Fruit fly (Drosophila melanogaster) whole organism, embryonic: ENCODE measurements around the gene CG13404.

Source experiments
- CG10565 ChIP-seq: fragments of 200-800 bp; sonication (Bioruptor generic); optimal IDR thresholded peaks from 3 replicates; lab custom pipeline; 2016; ENCODE audit warnings: missing biosample characterization, mild to moderate bottlenecking, missing genetic modification characterization
- CG11504 ChIP-seq: fragments of 200-800 bp; sonication (Bioruptor generic); optimal IDR thresholded peaks from 3 replicates; lab custom pipeline; 2019; ENCODE audit warnings: missing biosample characterization, mild to moderate bottlenecking, missing genetic modification characterization, moderate library complexity
- CG12071 ChIP-seq: fragments of 200-800 bp; sonication (Bioruptor generic); optimal IDR thresholded peaks from 3 replicates; lab custom pipeline; 2018; ENCODE audit warnings: missing biosample characterization, mild to moderate bottlenecking, missing genetic modification characterization
- CG12942 ChIP-seq: fragments of 200-800 bp; sonication (Bioruptor generic); optimal IDR thresholded peaks from 3 replicates; lab custom pipeline; 2016; ENCODE audit warnings: missing biosample characterization, missing genetic modification characterization
- CG13894 ChIP-seq: fragments of 200-800 bp; sonication (Bioruptor generic); optimal IDR thresholded peaks from 3 replicates; lab custom pipeline; 2018; ENCODE audit warnings: missing biosample characterization, mild to moderate bottlenecking, missing genetic modification characterization, moderate library complexity
- CG15479 ChIP-seq: fragments of 200-800 bp; sonication (Bioruptor generic); optimal IDR thresholded peaks from 3 replicates; lab custom pipeline; 2019; ENCODE audit warnings: missing biosample characterization, mild to moderate bottlenecking, missing genetic modification characterization, moderate library complexity
- CG15514 ChIP-seq: fragments of 200-800 bp; sonication (Bioruptor generic); optimal IDR thresholded peaks from 3 replicates; lab custom pipeline; 2017; ENCODE audit warnings: missing biosample characterization, missing genetic modification characterization, mild to moderate bottlenecking, moderate library complexity, missing genetic modification reagents
- CG15696 ChIP-seq: fragments of 200-800 bp; sonication (Bioruptor generic); optimal IDR thresholded peaks from 2 replicates; lab custom pipeline; 2019; ENCODE audit warnings: missing biosample characterization, mild to moderate bottlenecking, missing genetic modification characterization, moderate library complexity
- CG17612 ChIP-seq: fragments of 200-800 bp; sonication (Bioruptor generic); IDR thresholded peaks from 2 replicates; pipeline ENCODE4 v1.3.6; 2022; ENCODE audit warnings: missing biosample characterization, missing genetic modification characterization
- CG17912 ChIP-seq: fragments of 200-800 bp; sonication (Bioruptor generic); optimal IDR thresholded peaks from 2 replicates; lab custom pipeline; 2018; ENCODE audit warnings: missing biosample characterization, mild to moderate bottlenecking, missing genetic modification characterization
- CG30020 ChIP-seq: fragments of 200-800 bp; optimal IDR thresholded peaks from 2 replicates; lab custom pipeline; 2019; ENCODE audit warnings: missing biosample characterization, mild to moderate bottlenecking, missing genetic modification characterization, moderate library complexity
- CG33557 ChIP-seq: fragments of 200-800 bp; sonication (Bioruptor generic); optimal IDR thresholded peaks from 2 replicates; lab custom pipeline; 2019; ENCODE audit warnings: missing biosample characterization, mild to moderate bottlenecking, missing genetic modification characterization, moderate library complexity
- CG3847 ChIP-seq: fragments of 200-800 bp; sonication (Bioruptor generic); IDR thresholded peaks from 2 replicates; pipeline ENCODE4 v1.3.6; 2022; ENCODE audit warnings: missing biosample characterization, missing genetic modification characterization
- CG4282 ChIP-seq: fragments of 200-800 bp; sonication (Bioruptor generic); optimal IDR thresholded peaks from 2 replicates; lab custom pipeline; 2016; ENCODE audit warnings: missing biosample characterization, missing genetic modification characterization
- CG4360 ChIP-seq: fragments of 200-800 bp; sonication (Bioruptor generic); IDR thresholded peaks from 2 replicates; pipeline ENCODE4 v1.3.6; 2022; ENCODE audit warnings: missing biosample characterization, missing genetic modification characterization
- CG7372 ChIP-seq: fragments of 200-800 bp; sonication (Bioruptor generic); IDR thresholded peaks from 2 replicates; pipeline ENCODE4 v1.3.6; 2022; ENCODE audit warnings: missing biosample characterization, missing genetic modification characterization
- CHES-1-like ChIP-seq: fragments of 200-800 bp; sonication (Bioruptor generic); optimal IDR thresholded peaks from 2 replicates; lab custom pipeline; 2016; ENCODE audit warnings: missing biosample characterization, missing genetic modification characterization
- Dfd ChIP-seq, 2 experiments: fragments of >200 bp; optimal IDR thresholded peaks; 2 replicates each; lab custom pipeline; 2017; ENCODE audit warnings: missing biosample characterization in 2 of 2, missing genetic modification characterization in 2 of 2
- Doc2 ChIP-seq: fragments of 200-800 bp; sonication (Bioruptor generic); IDR thresholded peaks from 2 replicates; pipeline ENCODE4 v1.3.6; 2022; ENCODE audit warnings: missing biosample characterization, missing genetic modification characterization
- Drgx ChIP-seq: fragments of 200-800 bp; sonication (Bioruptor generic); IDR thresholded peaks from 2 replicates; pipeline ENCODE4 v1.3.6; 2022; ENCODE audit warnings: missing biosample characterization, missing genetic modification characterization
- ERR ChIP-seq: fragments of 200-800 bp; sonication (Bioruptor generic); optimal IDR thresholded peaks from 2 replicates; lab custom pipeline; 2016; ENCODE audit warnings: missing biosample characterization, missing genetic modification characterization
- Fer2 ChIP-seq: fragments of 200-800 bp; sonication (Bioruptor generic); optimal IDR thresholded peaks from 2 replicates; lab custom pipeline; 2018; ENCODE audit warnings: missing biosample characterization, mild to moderate bottlenecking, missing genetic modification characterization, moderate library complexity
- HmgZ ChIP-seq: fragments of 200-800 bp; sonication (Bioruptor generic); optimal IDR thresholded peaks from 2 replicates; lab custom pipeline; 2018; ENCODE audit warnings: missing biosample characterization, mild to moderate bottlenecking, missing genetic modification characterization
- Hr3 ChIP-seq: fragments of 200-800 bp; sonication (Bioruptor generic); optimal IDR thresholded peaks from 3 replicates; lab custom pipeline; 2016; ENCODE audit warnings: missing biosample characterization, missing genetic modification characterization
- Hr51 ChIP-seq, 2 experiments: fragments of 200-800 bp; sonication (Bioruptor generic); optimal IDR thresholded peaks; 2 replicates in 1 of 2; 3 replicates in 1 of 2; lab custom pipeline; 2016 to 2018; ENCODE audit warnings: missing biosample characterization in 2 of 2, missing genetic modification characterization in 2 of 2, mild to moderate bottlenecking in 1 of 2, moderate library complexity in 1 of 2
- MESR4 ChIP-seq: fragments of 200-800 bp; sonication (Bioruptor generic); optimal IDR thresholded peaks from 2 replicates; lab custom pipeline; 2018; ENCODE audit warnings: missing biosample characterization, mild to moderate bottlenecking, missing genetic modification characterization, moderate library complexity
- Meics ChIP-seq: fragments of 200-800 bp; sonication (Bioruptor generic); optimal IDR thresholded peaks from 2 replicates; lab custom pipeline; 2017; ENCODE audit warnings: missing biosample characterization, mild to moderate bottlenecking, missing genetic modification characterization
- Oaz ChIP-seq: fragments of 200-800 bp; sonication (Bioruptor generic); IDR thresholded peaks from 2 replicates; pipeline ENCODE4 v1.3.6; 2022; ENCODE audit warnings: missing biosample characterization, missing genetic modification characterization
- Poxn ChIP-seq: fragments of 200-800 bp; sonication (Bioruptor generic); IDR thresholded peaks from 2 replicates; pipeline ENCODE4 v1.3.6; 2022; ENCODE audit warnings: missing biosample characterization, missing genetic modification characterization
- Scr ChIP-seq: fragments of 200-800 bp; sonication (Bioruptor generic); IDR thresholded peaks from 2 replicates; pipeline ENCODE4 v1.3.6; 2022; ENCODE audit warnings: missing biosample characterization, missing genetic modification characterization; ENCODE audit not compliant: partially characterized antibody
- Spps ChIP-seq: fragments of 200-800 bp; sonication (Bioruptor generic); optimal IDR thresholded peaks from 2 replicates; lab custom pipeline; 2018; ENCODE audit warnings: missing biosample characterization, mild to moderate bottlenecking, missing genetic modification characterization
- Tbp ChIP-seq: fragments of >200 bp; optimal IDR thresholded peaks from 2 replicates; lab custom pipeline; 2018; ENCODE audit warnings: missing biosample characterization, missing genetic modification characterization
- bowl ChIP-seq: fragments of 200-800 bp; sonication (Bioruptor generic); IDR thresholded peaks from 2 replicates; pipeline ENCODE4 v1.3.6; 2022; ENCODE audit warnings: missing biosample characterization, missing genetic modification characterization
- chif ChIP-seq, 2 experiments: fragments of 200-800 bp; sonication (Bioruptor generic); optimal IDR thresholded peaks; 3 replicates each; lab custom pipeline; 2016; ENCODE audit warnings: missing biosample characterization in 2 of 2, missing genetic modification characterization in 2 of 2
- dati ChIP-seq: fragments of 200-800 bp; sonication (Bioruptor generic); IDR thresholded peaks from 2 replicates; pipeline ENCODE4 v1.3.6; 2022; ENCODE audit warnings: missing biosample characterization, missing genetic modification characterization
- ems ChIP-seq: fragments of 200-800 bp; sonication (Bioruptor generic); optimal IDR thresholded peaks from 3 replicates; lab custom pipeline; 2016; ENCODE audit warnings: missing biosample characterization, missing genetic modification characterization
- fu2 ChIP-seq: fragments of 200-800 bp; sonication (Bioruptor generic); optimal IDR thresholded peaks from 2 replicates; lab custom pipeline; 2016; ENCODE audit warnings: missing biosample characterization, missing genetic modification characterization
- grau ChIP-seq: fragments of 200-800 bp; optimal IDR thresholded peaks from 3 replicates; lab custom pipeline; 2019; ENCODE audit warnings: missing biosample characterization, mild to moderate bottlenecking, missing genetic modification characterization, moderate library complexity
- gro ChIP-seq: fragments of 200-800 bp; sonication (Bioruptor generic); optimal IDR thresholded peaks from 2 replicates; lab custom pipeline; 2016; ENCODE audit warnings: missing biosample characterization, missing genetic modification characterization
- lov ChIP-seq, 2 experiments: fragments of 200-800 bp in 1 of 2; fragments of >200 bp in 1 of 2; sonication (Bioruptor generic) in 1 of 2; IDR thresholded peaks in 1 of 2; optimal IDR thresholded peaks in 1 of 2; 2 replicates in 1 of 2; 3 replicates in 1 of 2; pipeline versions ENCODE4 v1.3.6 to Lab custom; 2017 to 2022; ENCODE audit warnings: missing biosample characterization in 1 of 2, missing genetic modification characterization in 1 of 2
- oc ChIP-seq: fragments of 200-800 bp; sonication (Bioruptor generic); optimal IDR thresholded peaks from 2 replicates; lab custom pipeline; 2018; ENCODE audit warnings: missing biosample characterization, mild to moderate bottlenecking, missing genetic modification characterization, moderate library complexity
- onecut ChIP-seq: fragments of 200-800 bp; sonication (Bioruptor generic); IDR thresholded peaks from 2 replicates; pipeline ENCODE4 v1.3.6; 2022; ENCODE audit warnings: missing biosample characterization, missing genetic modification characterization
- row ChIP-seq: fragments of 200-800 bp; sonication (Bioruptor generic); IDR thresholded peaks from 3 replicates; pipeline ENCODE4 v1.3.6; 2022; ENCODE audit warnings: missing biosample characterization, missing genetic modification characterization
- run ChIP-seq: fragments of 200-800 bp; sonication (Bioruptor generic); optimal IDR thresholded peaks from 3 replicates; lab custom pipeline; 2018; ENCODE audit warnings: missing biosample characterization, mild to moderate bottlenecking, missing genetic modification characterization
- sna ChIP-seq: fragments of 200-800 bp; sonication (Bioruptor generic); IDR thresholded peaks from 2 replicates; pipeline ENCODE4 v1.3.6; 2022; ENCODE audit warnings: missing biosample characterization, missing genetic modification characterization; ENCODE audit not compliant: partially characterized antibody
- stwl ChIP-seq: fragments of 200-800 bp; sonication (Bioruptor generic); optimal IDR thresholded peaks from 3 replicates; lab custom pipeline; 2018; ENCODE audit warnings: missing biosample characterization, mild to moderate bottlenecking, missing genetic modification characterization, moderate library complexity
- tna ChIP-seq: fragments of 200-800 bp; sonication (Bioruptor generic); IDR thresholded peaks from 2 replicates; pipeline ENCODE4 v1.3.6; 2022; ENCODE audit warnings: missing biosample characterization, missing genetic modification characterization; ENCODE audit not compliant: partially characterized antibody
- twi ChIP-seq: fragments of 200-800 bp; optimal IDR thresholded peaks from 2 replicates; lab custom pipeline; 2019; ENCODE audit warnings: missing biosample characterization, mild to moderate bottlenecking, missing genetic modification characterization, moderate library complexity
- vvl ChIP-seq: fragments of 200-800 bp; sonication (Bioruptor generic); IDR thresholded peaks from 2 replicates; pipeline ENCODE4 v1.3.6; 2022; ENCODE audit warnings: missing biosample characterization, missing genetic modification characterization

CG13404 gene

dm6 chrX:14237873-14238394 lies 28.1 kb downstream of the CG13404 start, which contains the start of the genes Fbxl4 and Dus2 (continued):
- peak; percentile 9 for TF ChIP-seq CG17912 (GFP tag; lab: Kevin White, UChicago)
- no peak for TF ChIP-seq lov (optimal IDR thresholded peaks at IDR 0.05; lab: Kevin White, UChicago)
- TF ChIP-seq lov (GFP tag; IDR thresholded peaks at IDR 0.05; lab: Robert Waterston, UW) = peak; percentile 89; the same call in 2 of the 3 replicates
- no peak for TF ChIP-seq Dfd (GFP tag; optimal IDR thresholded peaks at IDR 0.05; lab: Kevin White, UChicago)
- TF ChIP-seq ERR (GFP tag; lab: Kevin White, UChicago) = peak; percentile 54
- TF ChIP-seq CHES-1-like = peak; percentile 89
- TF ChIP-seq chif (GFP tag; optimal IDR thresholded peaks at IDR 0.05; lab: Kevin White, UChicago) = peak; percentile 92 to 95
- peak; percentile 67 for TF ChIP-seq CG10565
- TF ChIP-seq Hr3 (GFP tag; lab: Kevin White, UChicago) = peak; percentile 94
- TF ChIP-seq Drgx (GFP tag; lab: Robert Waterston, UW) = peak; percentile 79
- TF ChIP-seq fu2 = peak; percentile 88
- TF ChIP-seq bowl (GFP tag; lab: Robert Waterston, UW) = peak; percentile 65
- TF ChIP-seq ems (GFP tag; lab: Kevin White, UChicago) = peak; percentile 90
- peak; percentile 91 for TF ChIP-seq gro
- peak; percentile 88 to 89 for TF ChIP-seq Hr51 (GFP tag; optimal IDR thresholded peaks at IDR 0.05; lab: Kevin White, UChicago)
- TF ChIP-seq Scr = 0 out of 2 replicates have a peak, but pooled peaks have one; percentile 18
- peak; percentile 95 for TF ChIP-seq CG3847
- TF ChIP-seq MESR4 = no peak
- TF ChIP-seq CG12942 (GFP tag; lab: Kevin White, UChicago) = peak; percentile 91
- TF ChIP-seq Poxn (GFP tag; lab: Robert Waterston, UW) = peak; percentile 68
- peak; percentile 93 for TF ChIP-seq HmgZ (tag; lab: Kevin White, UChicago)
- TF ChIP-seq CG4360 (GFP tag; lab: Robert Waterston, UW) = 0 out of 2 replicates have a peak, but pooled peaks have one; percentile 43
- no peak for TF ChIP-seq CG15479 (GFP tag; lab: Kevin White, UChicago)
- TF ChIP-seq Tbp (GFP tag; lab: Kevin White, UChicago) = no peak
- peak; percentile 44 for TF ChIP-seq run (tag; lab: Kevin White, UChicago)
- peak; percentile 83 for TF ChIP-seq twi (tag; lab: Kevin White, UChicago)
- TF ChIP-seq Fer2 (tag; lab: Kevin White, UChicago) = peak; percentile 83
- TF ChIP-seq onecut (GFP tag; lab: Robert Waterston, UW) = peak; percentile 87
- TF ChIP-seq dati (GFP tag; lab: Robert Waterston, UW) = peak; percentile 85
- TF ChIP-seq Meics (GFP tag; lab: Kevin White, UChicago) = peak; percentile 91
- peak; percentile 84 for TF ChIP-seq CG13894 (tag; lab: Kevin White, UChicago)
- TF ChIP-seq oc = peak; percentile 63
- peak; percentile 83 for TF ChIP-seq CG33557 (GFP tag; lab: Kevin White, UChicago)
- peak; percentile 42 for TF ChIP-seq stwl (tag; lab: Kevin White, UChicago)
- TF ChIP-seq CG4282 (GFP tag; lab: Kevin White, UChicago) = peak; percentile 67
- TF ChIP-seq CG15696 = peak; percentile 96
- peak; percentile 90 for TF ChIP-seq grau (tag; lab: Kevin White, UChicago)
- peak; percentile 91 for TF ChIP-seq CG11504 (tag; lab: Kevin White, UChicago)
- TF ChIP-seq tna (GFP tag; lab: Robert Waterston, UW) = no peak
- TF ChIP-seq CG7372 (GFP tag; lab: Robert Waterston, UW) = peak; percentile 90
- peak; percentile 96 for TF ChIP-seq row (GFP tag; lab: Robert Waterston, UW)
- TF ChIP-seq CG15514 (GFP tag; lab: Kevin White, UChicago) = peak; percentile 76
- peak; percentile 94 for TF ChIP-seq vvl
- TF ChIP-seq Doc2 = peak; percentile 73
- TF ChIP-seq Oaz (GFP tag; lab: Robert Waterston, UW) = peak; percentile 86
- no peak for TF ChIP-seq sna (GFP tag; lab: Robert Waterston, UW)
- peak; percentile 87 for TF ChIP-seq CG30020
- TF ChIP-seq Spps (tag; lab: Kevin White, UChicago) = peak; percentile 73
- peak; percentile 77 for TF ChIP-seq CG12071 (GFP tag; lab: Kevin White, UChicago)
- peak; percentile 77 for TF ChIP-seq CG17612 (GFP tag; lab: Robert Waterston, UW)
